Fruit fly (Drosophila melanogaster): ENCODE data around the gene Pyroxd1.

Gene Pyroxd1

dm6 chr2L:20075234-20075803 lies 15.9 kb upstream of the Pyroxd1 start, which contains the start of the genes pr and neb (continued):
- TF ChIP-seq CG4854 (GFP tag; optimal IDR thresholded peaks at IDR 0.05) (peak; percentile 57), fd64A (GFP tag; optimal IDR thresholded peaks at IDR 0.05) (no peak), bcd (GFP tag; optimal IDR thresholded peaks at IDR 0.05) (peak; percentile 32), B-H2 (GFP tag; optimal IDR thresholded peaks at IDR 0.05) (peak; percentile 51), sc (optimal IDR thresholded peaks at IDR 0.05) (no peak), sc (GFP tag; optimal IDR thresholded peaks at IDR 0.05) (peak; percentile 27), CG6654 (GFP tag; optimal IDR thresholded peaks at IDR 0.05) (no peak), Dek (tag; optimal IDR thresholded peaks at IDR 0.05) (peak; percentile 24), CG8359 (GFP tag; optimal IDR thresholded peaks at IDR 0.05; ENCODE audit: borderline replicate concordance) (no peak), gsb (GFP tag; IDR thresholded peaks at IDR 0.05) (no peak), crc (GFP tag; optimal IDR thresholded peaks at IDR 0.05) (no peak), CG31441 (GFP tag; IDR thresholded peaks at IDR 0.05) (peak; percentile 30; the same call in 1 of the 2 replicates), Bdp1 (GFP tag; optimal IDR thresholded peaks at IDR 0.05) (peak; percentile 31), CG30403 (GFP tag; optimal IDR thresholded peaks at IDR 0.05) (peak; percentile 74), CG10147 (GFP tag; optimal IDR thresholded peaks at IDR 0.05) (peak; percentile 56), CG31365 (tag; optimal IDR thresholded peaks at IDR 0.05) (no peak), nerfin-2 (GFP tag; IDR thresholded peaks at IDR 0.05; ENCODE audit: partially characterized antibody) (peak; percentile 62), sr (GFP tag; IDR thresholded peaks at IDR 0.05) (no peak), trem (tag; optimal IDR thresholded peaks at IDR 0.05) (peak; percentile 25), crol (GFP tag; IDR thresholded peaks at IDR 0.05) (no peak), Doc2 (GFP tag; IDR thresholded peaks at IDR 0.05) (no peak), CG10321 (GFP tag; IDR thresholded peaks at IDR 0.05) (peak; percentile 9; the same call in 1 of the 2 replicates), mam (GFP tag; optimal IDR thresholded peaks at IDR 0.05) (peak; percentile 4), CG30431 (GFP tag; optimal IDR thresholded peaks at IDR 0.05) (peak; percentile 24), Gug (GFP tag; IDR thresholded peaks at IDR 0.05) (no peak), CG32767 (GFP tag; IDR thresholded peaks at IDR 0.05) (peak; percentile 41; the same call in 1 of the 2 replicates), CG32532 (GFP tag; IDR thresholded peaks at IDR 0.05) (peak; percentile 45; the same call in 1 of the 2 replicates), CG6272 (GFP tag; IDR thresholded peaks at IDR 0.05) (no peak), CG6175 (GFP tag; IDR thresholded peaks at IDR 0.05) (no peak), abd-A (tag; optimal IDR thresholded peaks at IDR 0.05) (no peak), dati (GFP tag; IDR thresholded peaks at IDR 0.05) (no peak), Hr78 (GFP tag; optimal IDR thresholded peaks at IDR 0.05) (no peak), Taf1 (GFP tag; IDR thresholded peaks at IDR 0.05) (no peak), CG8388 (GFP tag; optimal IDR thresholded peaks at IDR 0.05) (peak; percentile 40), dmrt11E (tag; optimal IDR thresholded peaks at IDR 0.05) (peak; percentile 67), ERR (GFP tag; optimal IDR thresholded peaks at IDR 0.05) (peak; percentile 45), CG32772 (GFP tag; IDR thresholded peaks at IDR 0.05) (peak; percentile 77), CG9609 (GFP tag; optimal IDR thresholded peaks at IDR 0.05) (no peak), Hey (tag; optimal IDR thresholded peaks at IDR 0.05) (no peak), Myb (GFP tag; optimal IDR thresholded peaks at IDR 0.05) (peak; percentile 2), pho (GFP tag; optimal IDR thresholded peaks at IDR 0.05) (peak; percentile 23), CG6689 (GFP tag; IDR thresholded peaks at IDR 0.05) (0 out of 2 replicates have a peak, but pooled peaks have one; percentile 20), chn (GFP tag; optimal IDR thresholded peaks at IDR 0.05) (peak; percentile 26), CG11695 (GFP tag; IDR thresholded peaks at IDR 0.05) (no peak), bigmax (GFP tag; optimal IDR thresholded peaks at IDR 0.05) (no peak), Dip2 (GFP tag; IDR thresholded peaks at IDR 0.05) (no peak), CTCF (GFP tag; optimal IDR thresholded peaks at IDR 0.05) (no peak), CG17361 (GFP tag; IDR thresholded peaks at IDR 0.05) (0 out of 3 replicates have a peak, but pooled peaks have one; percentile 36), CG12942 (GFP tag; optimal IDR thresholded peaks at IDR 0.05) (peak; percentile 51), lmd (GFP tag; IDR thresholded peaks at IDR 0.05) (peak; percentile 74), so (GFP tag; IDR thresholded peaks at IDR 0.05) (peak; percentile 48; the same call in 1 of the 3 replicates), Med (GFP tag) (peak; percentile 89)
